Worm (Caenorhabditis elegans): ENCODE results near the gene rab-30.

Gene rab-30

DNA sequence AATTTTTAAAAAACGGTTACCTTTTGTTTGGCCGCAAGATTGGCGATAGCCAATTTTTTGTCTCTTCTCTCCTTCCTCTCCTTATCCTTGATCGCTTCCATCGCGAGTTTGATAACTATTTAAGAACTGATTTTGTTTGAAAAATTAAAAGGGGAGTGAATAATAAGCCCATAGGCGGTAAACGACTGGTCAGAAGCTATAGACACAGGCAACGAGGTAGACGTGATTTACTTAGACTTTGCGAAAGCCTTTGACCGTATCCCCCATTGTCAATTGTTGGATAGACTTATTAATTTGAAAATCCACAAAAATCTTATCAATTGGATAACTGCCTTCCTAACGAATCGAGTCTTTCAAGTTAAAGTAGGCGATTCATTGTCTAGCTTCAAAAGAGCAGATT is 25.8 kb downstream of the rab-30 start, which contains the start of gene Y45F3A.5:
TSS of gene Y45F3A.5 (minus strand) at position 101 of the 400 bp plus-strand sequence.
- TF ChIP-seq R02D3.7 (tag; optimal IDR thresholded peaks at IDR 0.05) (no peak), mdl-1 (tag; optimal IDR thresholded peaks at IDR 0.05) (no peak), nhr-43 (tag; optimal IDR thresholded peaks at IDR 0.05; ENCODE audit: poor library complexity, severe bottlenecking) (no peak), daf-12 (tag; optimal IDR thresholded peaks at IDR 0.05) (no peak), lsy-12 (tag; optimal IDR thresholded peaks at IDR 0.05) (no peak), snpc-4 (tag; optimal IDR thresholded peaks at IDR 0.05) (no peak), nhr-76 (tag; optimal IDR thresholded peaks at IDR 0.05) (no peak), ama-1 (optimal IDR thresholded peaks at IDR 0.05) (no peak), ceh-82 (tag; optimal IDR thresholded peaks at IDR 0.05) (no peak), ceh-16 (tag; optimal IDR thresholded peaks at IDR 0.05) (no peak), ceh-9 (tag; optimal IDR thresholded peaks at IDR 0.05) (no peak), nhr-67 (tag; optimal IDR thresholded peaks at IDR 0.05) (no peak)

ce11 chrIII:10592074-10592473 is 31.7 kb downstream of the rab-30 start:
- TF ChIP-seq eor-1 (tag; optimal IDR thresholded peaks at IDR 0.05) (no peak), nhr-76 (tag; optimal IDR thresholded peaks at IDR 0.05) (no peak), sea-2 (GFP tag; optimal IDR thresholded peaks at IDR 0.05) (no peak), nhr-67 (tag; optimal IDR thresholded peaks at IDR 0.05) (no peak), snpc-4 (tag; optimal IDR thresholded peaks at IDR 0.05) (no peak), egl-27 (tag; optimal IDR thresholded peaks at IDR 0.05) (no peak), nhr-43 (tag; optimal IDR thresholded peaks at IDR 0.05; ENCODE audit: poor library complexity, severe bottlenecking) (no peak), daf-12 (tag; optimal IDR thresholded peaks at IDR 0.05) (no peak), skn-1 (tag; optimal IDR thresholded peaks at IDR 0.05) (no peak)

DNA sequence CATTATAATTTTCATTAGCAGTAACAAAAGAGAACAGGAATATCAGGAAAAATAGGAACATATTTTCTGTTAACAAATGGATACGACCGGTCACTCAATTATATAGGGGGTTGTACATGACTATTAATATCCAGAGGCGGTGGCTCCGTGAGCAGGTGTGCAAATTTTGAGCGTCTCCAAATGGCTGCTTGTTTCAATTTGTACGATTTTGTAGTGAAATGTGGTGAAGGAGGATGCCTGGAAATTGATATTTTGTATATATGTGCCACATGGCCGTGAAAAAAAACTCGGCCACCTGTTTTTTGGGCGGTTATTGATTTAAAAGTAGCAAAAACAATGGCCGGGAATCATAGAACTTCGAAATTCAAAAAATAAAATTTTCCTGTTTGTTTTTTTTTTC is 32.3 kb downstream of the rab-30 start, which contains the start of gene Y45F3A.8:
TSS of gene Y45F3A.8 (minus strand) at position 101 of the 400 bp plus-strand sequence.
- TF ChIP-seq nhr-77 (tag; optimal IDR thresholded peaks at IDR 0.05) (no peak), fos-1 (tag; optimal IDR thresholded peaks at IDR 0.05) (no peak), ZK546.5 (tag; optimal IDR thresholded peaks at IDR 0.05) (no peak)

DNA sequence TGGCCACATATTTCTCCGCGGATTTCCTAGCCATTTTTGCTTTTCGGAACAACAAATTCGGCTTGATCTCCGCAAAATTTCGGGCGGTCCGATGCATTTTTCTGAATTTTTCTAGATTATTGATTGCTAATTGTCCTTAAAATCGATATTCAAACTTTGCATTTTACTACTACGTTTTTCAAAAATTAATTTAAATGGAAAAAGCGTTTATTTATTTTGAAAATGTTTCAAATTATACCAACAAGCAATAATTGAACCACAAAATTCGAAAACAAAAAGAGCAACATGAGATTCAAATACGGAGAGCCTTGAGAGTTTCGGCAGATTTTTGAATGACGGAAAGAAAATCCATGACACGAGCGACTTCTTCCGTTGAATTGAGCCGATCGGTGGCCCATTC is 34.7 kb downstream of the rab-30 start, which contains the start of gene Y45F3A.9:
TSS of gene Y45F3A.9 (minus strand) at position 101 of the 400 bp plus-strand sequence.
- no peak for TF ChIP-seq nhr-12 (tag; optimal IDR thresholded peaks at IDR 0.05)
- TF ChIP-seq nhr-25 (tag; optimal IDR thresholded peaks at IDR 0.05): no peak

DNA sequence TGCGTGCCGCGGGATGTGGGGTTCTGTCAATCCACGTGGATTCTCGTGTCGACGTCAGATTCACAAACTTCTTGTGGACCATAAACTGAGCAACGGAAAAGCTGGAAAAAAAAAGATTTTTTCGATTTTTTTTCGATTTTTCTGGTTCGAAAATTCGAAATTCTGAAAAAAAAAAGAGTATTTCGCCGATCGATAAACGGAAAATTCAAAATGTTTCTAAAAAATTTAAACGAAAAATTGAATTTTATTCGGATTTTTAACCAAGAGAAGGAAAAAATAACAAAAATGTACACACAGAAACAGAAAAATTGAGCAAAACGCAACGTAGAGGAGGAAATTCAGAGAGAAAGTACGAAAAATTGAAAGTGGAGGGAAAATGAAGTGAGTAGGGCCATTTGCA is 36.0 kb downstream of the rab-30 start, which contains the start of gene Y39A1A.3:
TSS of gene Y39A1A.3 (minus strand) at position 101 of the 400 bp plus-strand sequence.
- TF ChIP-seq ama-1 (optimal IDR thresholded peaks at IDR 0.05) (peak; percentile 32), skn-1 (tag; optimal IDR thresholded peaks at IDR 0.05) (no peak)

- TF ChIP-seq pqm-1 (tag; optimal IDR thresholded peaks at IDR 0.05): peak; percentile 11
- TF ChIP-seq sea-2 (GFP tag; optimal IDR thresholded peaks at IDR 0.05): peak; percentile 67
- peak; percentile 78 for TF ChIP-seq lin-15B (tag; optimal IDR thresholded peaks at IDR 0.05)
- TF ChIP-seq ztf-4 (tag; optimal IDR thresholded peaks at IDR 0.05): no peak
- TF ChIP-seq nhr-76 (tag; optimal IDR thresholded peaks at IDR 0.05): no peak
- peak; percentile 61 for TF ChIP-seq lin-39 (tag; optimal IDR thresholded peaks at IDR 0.05)
- peak; percentile 38 for TF ChIP-seq ceh-28 (tag; optimal IDR thresholded peaks at IDR 0.05)
- peak; percentile 71 for TF ChIP-seq snpc-4 (tag; optimal IDR thresholded peaks at IDR 0.05)
- TF ChIP-seq nfya-1 (tag; optimal IDR thresholded peaks at IDR 0.05; ENCODE audit: insufficient read depth): peak; percentile 77
- no peak for TF ChIP-seq mdl-1 (tag; optimal IDR thresholded peaks at IDR 0.05)
- peak; percentile 93 for TF ChIP-seq pha-4 (tag; optimal IDR thresholded peaks at IDR 0.05)
- TF ChIP-seq daf-12 (tag; optimal IDR thresholded peaks at IDR 0.05): no peak
- peak; percentile 64 for TF ChIP-seq nhr-25 (tag; optimal IDR thresholded peaks at IDR 0.05)
- TF ChIP-seq ceh-16 (tag; optimal IDR thresholded peaks at IDR 0.05): no peak
- TF ChIP-seq nhr-43 (tag; optimal IDR thresholded peaks at IDR 0.05; ENCODE audit: poor library complexity, severe bottlenecking): peak; percentile 43
- TF ChIP-seq fos-1 (tag; optimal IDR thresholded peaks at IDR 0.05): peak; percentile 24
- TF ChIP-seq ama-1 (optimal IDR thresholded peaks at IDR 0.05): peak; percentile 36
- no peak for TF ChIP-seq R02D3.7 (tag; optimal IDR thresholded peaks at IDR 0.05)
- peak; percentile 39 for TF ChIP-seq elt-2 (tag; optimal IDR thresholded peaks at IDR 0.05)
- TF ChIP-seq nhr-237 (tag; optimal IDR thresholded peaks at IDR 0.05): no peak
- TF ChIP-seq jun-1 (tag; optimal IDR thresholded peaks at IDR 0.05): peak; percentile 53
- no peak for TF ChIP-seq ceh-9 (tag; optimal IDR thresholded peaks at IDR 0.05)
- peak; percentile 72 for TF ChIP-seq nhr-23 (tag; optimal IDR thresholded peaks at IDR 0.05)
- TF ChIP-seq hmg-11 (tag; optimal IDR thresholded peaks at IDR 0.05): peak; percentile 69
These were observed 39.3 kb downstream of the rab-30 start for ce11 chrIII:10599699-10600098.
